Worm (Caenorhabditis elegans) whole organism, midembryonic: ENCODE measurements around the gene fut-4.

ENCODE experiments used
- T22C8.4 ChIP-seq: fragments of 200-800 bp; sonication (Bioruptor generic); IDR thresholded peaks from 2 replicates; pipeline ENCODE4 v1.3.6; 2022; ENCODE audit warnings: missing genetic modification characterization, missing compliant biosample characterization
- flt-1 ChIP-seq: fragments of 200-800 bp; sonication (Bioruptor generic); IDR thresholded peaks from 2 replicates; pipeline ENCODE4 v1.3.6; 2022; ENCODE audit warnings: missing genetic modification characterization, missing compliant biosample characterization
- med-1 ChIP-seq: sonication (generic microtip); optimal IDR thresholded peaks from 2 replicates; lab custom pipeline; 2017; ENCODE audit warnings: missing genetic modification characterization, mild to moderate bottlenecking, missing compliant biosample characterization, antibody characterized with exemption, missing genetic modification reagents; ENCODE audit not compliant: insufficient read depth
- ztf-23 ChIP-seq: fragments of 200-800 bp; sonication (Bioruptor generic); IDR thresholded peaks from 2 replicates; pipeline ENCODE4 v1.3.6; 2022; ENCODE audit warnings: missing genetic modification reagents, missing genetic modification characterization, missing compliant biosample characterization

- TF ChIP-seq med-1 (GFP tag; lab: Kevin White, UChicago) (no peak), flt-1 (GFP tag; lab: Robert Waterston, UW) (no peak), ztf-23 (GFP tag; lab: Robert Waterston, UW) (no peak), T22C8.4 (GFP tag; lab: Robert Waterston, UW) (no peak)
Measured at ce11 chrII:2858851-2859250, 36.5 kb upstream of the fut-4 start.
